Fruit fly (Drosophila melanogaster): ENCODE measurements around the gene CG34174.

Gene CG34174

dm6 chr2L:2226259-2227121 lies 12.4 kb downstream of the CG34174 start, which contains the start of the genes CG15387 and sau (continued):
- TF ChIP-seq lilli (GFP tag; optimal IDR thresholded peaks at IDR 0.05): peak; percentile 94
- TF ChIP-seq Aef1 (GFP tag; IDR thresholded peaks at IDR 0.05): peak; percentile 79
- peak; percentile 71 for TF ChIP-seq pzg (GFP tag; optimal IDR thresholded peaks at IDR 0.05)
- TF ChIP-seq al (GFP tag; IDR thresholded peaks at IDR 0.05): peak; percentile 79
- TF ChIP-seq br (optimal IDR thresholded peaks at IDR 0.05): no peak
- peak; percentile 90 for TF ChIP-seq CG13894 (tag; optimal IDR thresholded peaks at IDR 0.05)
- peak; percentile 87 for TF ChIP-seq CG10654 (GFP tag; optimal IDR thresholded peaks at IDR 0.05)
- TF ChIP-seq sima (GFP tag; optimal IDR thresholded peaks at IDR 0.05): peak; percentile 56
- no peak for TF ChIP-seq lov (optimal IDR thresholded peaks at IDR 0.05)
- peak; percentile 76; the same call in 2 of the 3 replicates for TF ChIP-seq lov (GFP tag; IDR thresholded peaks at IDR 0.05)
- TF ChIP-seq Drgx (GFP tag; IDR thresholded peaks at IDR 0.05): peak; percentile 65
- TF ChIP-seq CG8765 (GFP tag; IDR thresholded peaks at IDR 0.05): peak; percentile 67
- peak; percentile 79 for TF ChIP-seq CG2889 (GFP tag; IDR thresholded peaks at IDR 0.05)
- peak; percentile 73 for TF ChIP-seq CG11723 (GFP tag; optimal IDR thresholded peaks at IDR 0.05)
- peak; percentile 71 for TF ChIP-seq esg (GFP tag; conservative IDR thresholded peaks at IDR 0.05)
- TF ChIP-seq oc (tag; optimal IDR thresholded peaks at IDR 0.05): peak; percentile 60
- TF ChIP-seq CG6689 (GFP tag; IDR thresholded peaks at IDR 0.05): peak; percentile 83
- peak; percentile 90 for TF ChIP-seq NfI (GFP tag; optimal IDR thresholded peaks at IDR 0.05)
- TF ChIP-seq CG14860 (GFP tag; IDR thresholded peaks at IDR 0.05; ENCODE audit: partially characterized antibody): peak; percentile 89
- TF ChIP-seq aop (GFP tag; IDR thresholded peaks at IDR 0.05): peak; percentile 61; the same call in 1 of the 2 replicates
- peak; percentile 85 for TF ChIP-seq CG15269 (tag; optimal IDR thresholded peaks at IDR 0.05)
- no peak for TF ChIP-seq dimm (GFP tag; IDR thresholded peaks at IDR 0.05)
- peak; percentile 56 for TF ChIP-seq btn (GFP tag; optimal IDR thresholded peaks at IDR 0.05)
- TF ChIP-seq CG11696 (GFP tag; IDR thresholded peaks at IDR 0.05): no peak
- peak; percentile 81 for TF ChIP-seq zfh1 (GFP tag; IDR thresholded peaks at IDR 0.05)
- TF ChIP-seq sim (GFP tag; IDR thresholded peaks at IDR 0.05): no peak
- TF ChIP-seq insv (GFP tag; optimal IDR thresholded peaks at IDR 0.05): peak in 1 of 2 experiments; percentile 63
- peak; percentile 71 for TF ChIP-seq nau (GFP tag; optimal IDR thresholded peaks at IDR 0.05)
- peak; percentile 65 for TF ChIP-seq CG14667 (GFP tag; IDR thresholded peaks at IDR 0.05)
- TF ChIP-seq ato (GFP tag; IDR thresholded peaks at IDR 0.05; ENCODE audit: partially characterized antibody): peak; percentile 72
- TF ChIP-seq CG30431 (GFP tag; optimal IDR thresholded peaks at IDR 0.05): peak; percentile 50
- peak; percentile 90 for TF ChIP-seq NC2β (GFP tag; optimal IDR thresholded peaks at IDR 0.05)
- TF ChIP-seq CG16815 (GFP tag; optimal IDR thresholded peaks at IDR 0.05): peak; percentile 70
- TF ChIP-seq Pdp1 (GFP tag; optimal IDR thresholded peaks at IDR 0.05): peak; percentile 89 to 92
- peak; percentile 83 for TF ChIP-seq nerfin-1 (tag; optimal IDR thresholded peaks at IDR 0.05)
- TF ChIP-seq usp (GFP tag; optimal IDR thresholded peaks at IDR 0.05): no peak
- peak; percentile 9 for TF ChIP-seq jing (GFP tag; optimal IDR thresholded peaks at IDR 0.05)
- TF ChIP-seq BtbVII (GFP tag; optimal IDR thresholded peaks at IDR 0.05): peak; percentile 72
- TF ChIP-seq CG10274 (GFP tag; optimal IDR thresholded peaks at IDR 0.05): peak; percentile 60
- peak; percentile 82 for TF ChIP-seq chm (GFP tag; IDR thresholded peaks at IDR 0.05)
- TF ChIP-seq CG6813 (GFP tag; optimal IDR thresholded peaks at IDR 0.05): peak; percentile 58
- peak; percentile 90 for TF ChIP-seq CG2116 (GFP tag; optimal IDR thresholded peaks at IDR 0.05)
- peak; percentile 76 for TF ChIP-seq tap (tag; optimal IDR thresholded peaks at IDR 0.05)
- peak; percentile 50 for TF ChIP-seq Sry-β (GFP tag; optimal IDR thresholded peaks at IDR 0.05)
- TF ChIP-seq CG8359 (GFP tag; optimal IDR thresholded peaks at IDR 0.05; ENCODE audit: borderline replicate concordance): peak; percentile 41
- TF ChIP-seq Optix (GFP tag; IDR thresholded peaks at IDR 0.05): peak; percentile 40; the same call in 1 of the 3 replicates
- no peak for TF ChIP-seq D (optimal IDR thresholded peaks at IDR 0.05)
- TF ChIP-seq D (GFP tag; optimal IDR thresholded peaks at IDR 0.05): peak; percentile 67
- peak; percentile 93 for TF ChIP-seq sob (GFP tag; IDR thresholded peaks at IDR 0.05)
- TF ChIP-seq CG9727 (GFP tag; optimal IDR thresholded peaks at IDR 0.05): peak; percentile 91

Measured in whole organism, embryonic.